Worm (Caenorhabditis elegans) whole organism, L1 larva: Measurements from ENCODE around the gene Y47D7A.7.

Experiments
- efl-3 ChIP-seq: fragments of 200-800 bp; sonication (Bioruptor generic); optimal IDR thresholded peaks from 2 replicates; lab custom pipeline; 2018; ENCODE audit warnings: mild to moderate bottlenecking, missing genetic modification characterization, missing compliant biosample characterization
- egl-27 ChIP-seq, 2 experiments: fragments of 150-350 bp in 1 of 2; sonication (generic microtip); optimal IDR thresholded peaks; 3 replicates each; lab custom pipeline; 2017 to 2018; ENCODE audit warnings: missing biosample characterization in 2 of 2, missing genetic modification characterization in 2 of 2, missing genetic modification reagents in 2 of 2
- grh-1 ChIP-seq: fragments of 200-800 bp; sonication (Bioruptor generic); IDR thresholded peaks from 2 replicates; pipeline ENCODE4 v1.3.6; 2022; ENCODE audit warnings: missing genetic modification reagents, missing genetic modification characterization, missing compliant biosample characterization
- mdl-1 ChIP-seq, 2 experiments: fragments of 150-350 bp; optimal IDR thresholded peaks; 2 replicates each; lab custom pipeline; 2014 to 2017; ENCODE audit warnings: missing biosample characterization in 2 of 2, missing genetic modification characterization in 2 of 2, inconsistent platforms in 1 of 2
- nhr-77 ChIP-seq: fragments of 150-350 bp; optimal IDR thresholded peaks from 2 replicates; lab custom pipeline; 2014; ENCODE audit warnings: missing biosample characterization, missing genetic modification characterization
- zag-1 ChIP-seq: fragments of 150-350 bp; optimal IDR thresholded peaks from 2 replicates; lab custom pipeline; 2014; ENCODE audit warnings: missing biosample characterization, missing genetic modification characterization
- ztf-11 ChIP-seq, 2 experiments: sonication (generic microtip); optimal IDR thresholded peaks; 2 replicates each; lab custom pipeline; 2016 to 2017; ENCODE audit warnings: missing genetic modification characterization in 2 of 2, missing biosample characterization in 1 of 2, missing compliant biosample characterization in 1 of 2

- TF ChIP-seq efl-3 (GFP tag; lab: Kevin White, UChicago) (no peak), zag-1 (tag; lab: Kevin White, UChicago) (no peak), egl-27 (tag; optimal IDR thresholded peaks at IDR 0.05; lab: Kevin White, UChicago) (no peak), grh-1 (GFP tag; lab: Robert Waterston, UW) (0 out of 2 replicates have a peak, but pooled peaks have one; percentile 18), mdl-1 (tag; optimal IDR thresholded peaks at IDR 0.05; lab: Kevin White, UChicago) (peak in 1 of 2 experiments; percentile 22), nhr-77 (tag; lab: Kevin White, UChicago) (peak; percentile 35), ztf-11 (tag; optimal IDR thresholded peaks at IDR 0.05; lab: Kevin White, UChicago) (no peak)
Measured at ce11 chrV:4450523-4451089, 30.9 kb upstream of the Y47D7A.7 start, which contains the start of gene rft-2.
